Fruit fly (Drosophila melanogaster): ENCODE results near the gene Jon25Biii.
A peak's percentile ranks its signal among the peaks of the same experiment; 100 is the strongest.

Gene Jon25Biii

dm6 chr2L:4945300-4945699 is 5.3 kb downstream of the Jon25Biii start, which contains the start of the genes mRpL24 and betaggt-I (continued):
- TF ChIP-seq fu2 (GFP tag; optimal IDR thresholded peaks at IDR 0.05) (peak; percentile 58), CG11560 (tag; IDR thresholded peaks at IDR 0.05) (peak; percentile 83), Dref (GFP tag; IDR thresholded peaks at IDR 0.05) (peak; percentile 40), Nf-YA (GFP tag; IDR thresholded peaks at IDR 0.05) (peak; percentile 90), bbx (GFP tag; IDR thresholded peaks at IDR 0.05; ENCODE audit: partially characterized antibody) (no peak), CG12942 (GFP tag; optimal IDR thresholded peaks at IDR 0.05) (peak; percentile 95), CG7745 (tag; optimal IDR thresholded peaks at IDR 0.05) (peak; percentile 58), Xrp1 (GFP tag; IDR thresholded peaks at IDR 0.05) (peak; percentile 99), sens (GFP tag) (peak; percentile 97), CG15073 (GFP tag; optimal IDR thresholded peaks at IDR 0.05) (peak; percentile 71), hth (optimal IDR thresholded peaks at IDR 0.05) (no peak), ac (GFP tag; optimal IDR thresholded peaks at IDR 0.05) (peak; percentile 23), Sry-β (GFP tag; optimal IDR thresholded peaks at IDR 0.05) (peak; percentile 43), dmrt11E (tag; optimal IDR thresholded peaks at IDR 0.05) (peak; percentile 96), Atf-2 (GFP tag; optimal IDR thresholded peaks at IDR 0.05) (peak; percentile 50), Six4 (GFP tag; optimal IDR thresholded peaks at IDR 0.05) (peak; percentile 92), Bteb2 (GFP tag; optimal IDR thresholded peaks at IDR 0.05) (peak; percentile 92), oc (tag; optimal IDR thresholded peaks at IDR 0.05) (peak; percentile 95), Elba2 (GFP tag; optimal IDR thresholded peaks at IDR 0.05) (peak; percentile 60), Mes4 (GFP tag; optimal IDR thresholded peaks at IDR 0.05) (peak; percentile 38), CG9727 (GFP tag; optimal IDR thresholded peaks at IDR 0.05) (peak; percentile 96), Stat92E (GFP tag; optimal IDR thresholded peaks at IDR 0.05) (peak in 1 of 3 experiments; percentile 85), CG30431 (GFP tag; optimal IDR thresholded peaks at IDR 0.05) (peak; percentile 87), Sin3A (optimal IDR thresholded peaks at IDR 0.05) (peak; percentile 1), Oaz (GFP tag; IDR thresholded peaks at IDR 0.05) (peak; percentile 95), CG18619 (GFP tag; optimal IDR thresholded peaks at IDR 0.05) (peak; percentile 93), tio (GFP tag; optimal IDR thresholded peaks at IDR 0.05) (peak; percentile 91), Hand (GFP tag; optimal IDR thresholded peaks at IDR 0.05) (peak; percentile 77), org-1 (GFP tag; optimal IDR thresholded peaks at IDR 0.05) (peak; percentile 86), CG15696 (tag; optimal IDR thresholded peaks at IDR 0.05) (peak; percentile 97), CG31441 (GFP tag; IDR thresholded peaks at IDR 0.05) (peak; percentile 97), Awh (GFP tag; IDR thresholded peaks at IDR 0.05) (peak; percentile 98), CG4730 (GFP tag; IDR thresholded peaks at IDR 0.05) (peak; percentile 92), CG15269 (tag; optimal IDR thresholded peaks at IDR 0.05) (peak; percentile 97), CG7786 (GFP tag; optimal IDR thresholded peaks at IDR 0.05) (peak; percentile 72), sens-2 (GFP tag; IDR thresholded peaks at IDR 0.05) (peak; percentile 95), slbo (GFP tag; IDR thresholded peaks at IDR 0.05) (peak; percentile 97), al (GFP tag; IDR thresholded peaks at IDR 0.05) (peak; percentile 95), CG6791 (GFP tag; IDR thresholded peaks at IDR 0.05; ENCODE audit: partially characterized antibody) (no peak), CG11723 (GFP tag; optimal IDR thresholded peaks at IDR 0.05) (no peak), sna (GFP tag; IDR thresholded peaks at IDR 0.05; ENCODE audit: partially characterized antibody) (0 out of 2 replicates have a peak, but pooled peaks have one; percentile 19), CG4328 (GFP tag; optimal IDR thresholded peaks at IDR 0.05) (peak; percentile 94), CG16815 (GFP tag; optimal IDR thresholded peaks at IDR 0.05) (peak; percentile 92), CG13894 (tag; optimal IDR thresholded peaks at IDR 0.05) (peak; percentile 96), HHEX (GFP tag; optimal IDR thresholded peaks at IDR 0.05) (peak; percentile 92), C15 (GFP tag; IDR thresholded peaks at IDR 0.05) (peak; percentile 70; the same call in 1 of the 3 replicates), GATAe (GFP tag; conservative IDR thresholded peaks at IDR 0.05) (peak; percentile 90), CG8924 (tag; optimal IDR thresholded peaks at IDR 0.05) (peak; percentile 98), amos (GFP tag; IDR thresholded peaks at IDR 0.05; ENCODE audit: partially characterized antibody) (no peak), ewg (GFP tag; optimal IDR thresholded peaks at IDR 0.05) (peak; percentile 91), dm (GFP tag; optimal IDR thresholded peaks at IDR 0.05) (peak; percentile 67)
